Fruit fly (Drosophila melanogaster) whole organism, wandering third instar larva: ENCODE results near the gene ninaG.

Experiments used
- Abd-B ChIP-seq: fragments of >200 bp; optimal IDR thresholded peaks from 2 replicates; lab custom pipeline; 2017; ENCODE audit warnings: missing biosample characterization, missing genetic modification characterization
- CG32264 ChIP-seq: fragments of 200-800 bp; sonication (Bioruptor generic); optimal IDR thresholded peaks from 2 replicates; lab custom pipeline; 2016; ENCODE audit warnings: missing biosample characterization, missing genetic modification characterization
- CG9705 ChIP-seq: fragments of 200-800 bp; sonication (Bioruptor generic); optimal IDR thresholded peaks from 2 replicates; lab custom pipeline; 2018; ENCODE audit warnings: missing biosample characterization, mild to moderate bottlenecking, missing genetic modification characterization
- CrebA ChIP-seq: fragments of 200-800 bp; sonication (Bioruptor generic); optimal IDR thresholded peaks from 2 replicates; lab custom pipeline; 2016; ENCODE audit warnings: missing biosample characterization, mild to moderate bottlenecking, missing genetic modification characterization, borderline replicate concordance
- Dfd ChIP-seq: fragments of >200 bp; optimal IDR thresholded peaks from 2 replicates; lab custom pipeline; 2017; ENCODE audit warnings: missing biosample characterization, missing genetic modification characterization
- Dif ChIP-seq: fragments of 200-275, 200-300 bp; sonication (Bioruptor generic); optimal IDR thresholded peaks from 2 replicates; lab custom pipeline; 2018; ENCODE audit warnings: missing biosample characterization, missing genetic modification characterization; ENCODE audit not compliant: partially characterized antibody
- GATAd ChIP-seq: sonication (Bioruptor generic); optimal IDR thresholded peaks from 2 replicates; lab custom pipeline; 2016; ENCODE audit warnings: missing biosample characterization, missing genetic modification characterization
- HLH106 ChIP-seq: fragments of 200-800 bp; optimal IDR thresholded peaks from 3 replicates; lab custom pipeline; 2019; ENCODE audit warnings: missing biosample characterization, mild to moderate bottlenecking, missing genetic modification characterization, moderate library complexity
- Hnf4 ChIP-seq: fragments of 200-800 bp; sonication (Bioruptor generic); optimal IDR thresholded peaks from 2 replicates; lab custom pipeline; 2016; ENCODE audit warnings: missing biosample characterization, mild to moderate bottlenecking, missing genetic modification characterization
- Hr78 ChIP-seq: fragments of >200 bp; optimal IDR thresholded peaks from 2 replicates; lab custom pipeline; 2017; ENCODE audit warnings: missing biosample characterization, missing genetic modification characterization
- Hr83 ChIP-seq: fragments of 200-300 bp; sonication (Bioruptor generic); optimal IDR thresholded peaks from 2 replicates; lab custom pipeline; 2016; ENCODE audit warnings: missing biosample characterization, mild to moderate bottlenecking, missing genetic modification characterization, moderate library complexity; ENCODE audit not compliant: poor library complexity, severe bottlenecking
- Jra ChIP-seq: sonication (Bioruptor generic); optimal IDR thresholded peaks from 2 replicates; lab custom pipeline; 2016; ENCODE audit warnings: missing biosample characterization, missing genetic modification characterization
- Mio ChIP-seq: sonication (Bioruptor generic); optimal IDR thresholded peaks from 2 replicates; lab custom pipeline; 2016; ENCODE audit warnings: missing biosample characterization, missing genetic modification characterization
- Myc ChIP-seq: fragments of >200 bp; optimal IDR thresholded peaks from 2 replicates; lab custom pipeline; 2017
- N ChIP-seq: fragments of >200 bp; optimal IDR thresholded peaks from 2 replicates; lab custom pipeline; 2018; ENCODE audit warnings: missing biosample characterization, missing external identifiers, missing genetic modification characterization
- OdsH ChIP-seq: fragments of 200-800 bp; sonication (Bioruptor generic); optimal IDR thresholded peaks from 2 replicates; lab custom pipeline; 2016; ENCODE audit warnings: missing biosample characterization, mild to moderate bottlenecking, missing genetic modification characterization
- Rel ChIP-seq, 2 experiments: fragments of 200-800 bp; sonication (Bioruptor generic) in 1 of 2; optimal IDR thresholded peaks; 2 replicates in 1 of 2; 3 replicates in 1 of 2; lab custom pipeline; 2016 to 2019; ENCODE audit warnings: mild to moderate bottlenecking in 2 of 2, missing biosample characterization in 2 of 2, missing genetic modification characterization in 2 of 2, moderate library complexity in 1 of 2
- Sp1 ChIP-seq: fragments of 200-800 bp; sonication (Bioruptor generic); optimal IDR thresholded peaks from 3 replicates; lab custom pipeline; 2019; ENCODE audit warnings: missing biosample characterization, mild to moderate bottlenecking, missing genetic modification characterization, moderate library complexity
- Vsx2 ChIP-seq: fragments of 200-300, 225-300 bp; sonication (Bioruptor generic); optimal IDR thresholded peaks from 2 replicates; lab custom pipeline; 2018; ENCODE audit warnings: missing biosample characterization, missing genetic modification characterization; ENCODE audit not compliant: partially characterized antibody
- br ChIP-seq: fragments of 200-800 bp; sonication (Bioruptor generic); optimal IDR thresholded peaks from 2 replicates; lab custom pipeline; 2016; ENCODE audit warnings: missing biosample characterization, missing genetic modification characterization
- brk ChIP-seq: fragments of 200-800 bp; sonication (Bioruptor generic); optimal IDR thresholded peaks from 2 replicates; lab custom pipeline; 2016; ENCODE audit warnings: missing biosample characterization, mild to moderate bottlenecking, missing genetic modification characterization
- dl ChIP-seq, 2 experiments: fragments of 175-275, 200-275 bp in 1 of 2; fragments of 200-275 bp in 1 of 2; sonication (Bioruptor generic); optimal IDR thresholded peaks; lab custom pipeline; 2018; ENCODE audit warnings: mild to moderate bottlenecking in 2 of 2, missing biosample characterization in 2 of 2, missing genetic modification characterization in 2 of 2, moderate library complexity in 2 of 2; ENCODE audit not compliant: partially characterized antibody in 2 of 2, insufficient read depth in 1 of 2
- dmrt93B ChIP-seq: fragments of 200-800 bp; sonication (Bioruptor generic); optimal IDR thresholded peaks from 2 replicates; lab custom pipeline; 2018; ENCODE audit warnings: missing biosample characterization, mild to moderate bottlenecking, missing genetic modification characterization
- dsf ChIP-seq: sonication (Bioruptor generic); optimal IDR thresholded peaks from 2 replicates; lab custom pipeline; 2016; ENCODE audit warnings: missing biosample characterization, missing genetic modification characterization, borderline replicate concordance
- ey ChIP-seq: fragments of 200-800 bp; sonication (Bioruptor generic); optimal IDR thresholded peaks from 2 replicates; lab custom pipeline; 2016; ENCODE audit warnings: missing biosample characterization, missing genetic modification characterization
- foxo ChIP-seq, 2 experiments: fragments of 200-800 bp; sonication (Bioruptor generic); optimal IDR thresholded peaks; 2 replicates in 1 of 2; 3 replicates in 1 of 2; lab custom pipeline; 2016 to 2017; ENCODE audit warnings: missing biosample characterization in 2 of 2, missing genetic modification characterization in 2 of 2
- fru ChIP-seq: fragments of 200-800 bp; sonication (Bioruptor generic); optimal IDR thresholded peaks from 3 replicates; lab custom pipeline; 2016; ENCODE audit warnings: missing biosample characterization, mild to moderate bottlenecking, missing genetic modification characterization
- h ChIP-seq: fragments of 200-800 bp; sonication (Bioruptor generic); optimal IDR thresholded peaks from 3 replicates; lab custom pipeline; 2016; ENCODE audit warnings: missing biosample characterization, mild to moderate bottlenecking, missing genetic modification characterization
- jim ChIP-seq: fragments of 175-275, 200-325 bp; sonication (Bioruptor generic); optimal IDR thresholded peaks from 2 replicates; lab custom pipeline; 2016; ENCODE audit warnings: missing biosample characterization, mild to moderate bottlenecking, missing genetic modification characterization
- lola ChIP-seq: fragments of >200 bp; optimal IDR thresholded peaks from 2 replicates; lab custom pipeline; 2017; ENCODE audit warnings: missing biosample characterization, missing genetic modification characterization
- pan ChIP-seq: fragments of >200 bp; optimal IDR thresholded peaks from 2 replicates; lab custom pipeline; 2017
- psq ChIP-seq: fragments of 200-800 bp; sonication (Bioruptor generic); optimal IDR thresholded peaks from 3 replicates; lab custom pipeline; 2017; ENCODE audit warnings: missing biosample characterization, mild to moderate bottlenecking, missing genetic modification characterization, moderate library complexity
- rgr ChIP-seq: fragments of 200-800 bp; sonication (Bioruptor generic); optimal IDR thresholded peaks from 3 replicates; lab custom pipeline; 2016; ENCODE audit warnings: missing biosample characterization, mild to moderate bottlenecking, missing genetic modification characterization
- sage ChIP-seq: fragments of 200-800 bp; sonication (Bioruptor generic); optimal IDR thresholded peaks from 2 replicates; lab custom pipeline; 2016; ENCODE audit warnings: missing biosample characterization, mild to moderate bottlenecking, missing genetic modification characterization
- sv ChIP-seq: fragments of 200-800 bp; sonication (Bioruptor generic); optimal IDR thresholded peaks from 3 replicates; lab custom pipeline; 2016; ENCODE audit warnings: missing biosample characterization, missing genetic modification characterization
- tai ChIP-seq: sonication (Bioruptor generic); optimal IDR thresholded peaks from 2 replicates; lab custom pipeline; 2016; ENCODE audit warnings: missing biosample characterization, missing genetic modification characterization
- usp ChIP-seq: fragments of >200 bp; optimal IDR thresholded peaks from 2 replicates; lab custom pipeline; 2017; ENCODE audit warnings: missing biosample characterization, missing genetic modification characterization
- woc ChIP-seq: sonication (Bioruptor generic); optimal IDR thresholded peaks from 2 replicates; lab custom pipeline; 2016; ENCODE audit warnings: missing biosample characterization, mild to moderate bottlenecking, missing genetic modification characterization

ninaG gene

dm6 chr3R:11441038-11441437 lies 19.5 kb upstream of the ninaG start:
- TF ChIP-seq Dfd = peak; percentile 93
- no peak for TF ChIP-seq Myc (lab: Kevin White, UChicago)

- TF ChIP-seq Hr78 (GFP tag; lab: Kevin White, UChicago) (no peak), HLH106 (tag; lab: Kevin White, UChicago) (no peak), lola (GFP tag; lab: Kevin White, UChicago) (no peak), Dif (GFP tag; lab: Kevin White, UChicago) (no peak), Hnf4 (GFP tag; lab: Kevin White, UChicago) (no peak), brk (GFP tag; lab: Kevin White, UChicago) (no peak), Abd-B (GFP tag; lab: Kevin White, UChicago) (no peak), Dfd (no peak), foxo (GFP tag; optimal IDR thresholded peaks at IDR 0.05; lab: Kevin White, UChicago) (no peak), CG32264 (GFP tag; lab: Kevin White, UChicago) (no peak), fru (no peak), usp (GFP tag; lab: Kevin White, UChicago) (no peak)
Observed at dm6 chr3R:11437528-11437927, 16.0 kb upstream of the ninaG start, which contains the start of gene CG17230. TSS of gene CG17230 (plus strand) at chr3R:11437785.

- TF ChIP-seq tai = no peak
- TF ChIP-seq Hr83 (GFP tag; lab: Kevin White, UChicago) = no peak
- no peak for TF ChIP-seq rgr (GFP tag; lab: Kevin White, UChicago)
- no peak for TF ChIP-seq Dif (GFP tag; lab: Kevin White, UChicago)
- TF ChIP-seq h = peak; percentile 38
- peak; percentile 7 for TF ChIP-seq CG32264 (GFP tag; lab: Kevin White, UChicago)
- no peak for TF ChIP-seq dmrt93B
- TF ChIP-seq lola (GFP tag; lab: Kevin White, UChicago) = no peak
- peak; percentile 17 for TF ChIP-seq psq (GFP tag; lab: Kevin White, UChicago)
- no peak for TF ChIP-seq OdsH
- peak; percentile 11 for TF ChIP-seq sv
- TF ChIP-seq GATAd (GFP tag; lab: Kevin White, UChicago) = no peak
- no peak for TF ChIP-seq br
- TF ChIP-seq CrebA = no peak
- TF ChIP-seq ey (GFP tag; lab: Kevin White, UChicago) = peak; percentile 59
- TF ChIP-seq foxo (GFP tag; optimal IDR thresholded peaks at IDR 0.05; lab: Kevin White, UChicago) = peak in 1 of 2 experiments; percentile 47
- no peak for TF ChIP-seq pan (lab: Kevin White, UChicago)
- no peak for TF ChIP-seq Hnf4 (GFP tag; lab: Kevin White, UChicago)
- TF ChIP-seq sage (GFP tag; lab: Kevin White, UChicago) = no peak
- TF ChIP-seq brk (GFP tag; lab: Kevin White, UChicago) = no peak
- peak; percentile 19 for TF ChIP-seq Myc (lab: Kevin White, UChicago)
- TF ChIP-seq HLH106 (tag; lab: Kevin White, UChicago) = peak; percentile 31
- no peak for TF ChIP-seq N (GFP tag; lab: Kevin White, UChicago)
- no peak for TF ChIP-seq jim (GFP tag; lab: Kevin White, UChicago)
- no peak for TF ChIP-seq Mio
- no peak for TF ChIP-seq dl (GFP tag; optimal IDR thresholded peaks at IDR 0.05; lab: Kevin White, UChicago; ENCODE audit: insufficient read depth in 1 of 2, partially characterized antibody in 2 of 2)
- TF ChIP-seq Vsx2 (GFP tag; lab: Kevin White, UChicago) = no peak
- no peak for TF ChIP-seq dsf (GFP tag; lab: Kevin White, UChicago)
- TF ChIP-seq Dfd = no peak
- TF ChIP-seq Jra (GFP tag; lab: Kevin White, UChicago) = no peak
- no peak for TF ChIP-seq usp (GFP tag; lab: Kevin White, UChicago)
- TF ChIP-seq fru = no peak
- TF ChIP-seq Rel (GFP tag; optimal IDR thresholded peaks at IDR 0.05; lab: Kevin White, UChicago) = no peak
- peak; percentile 92 for TF ChIP-seq Rel (tag; optimal IDR thresholded peaks at IDR 0.05; lab: Kevin White, UChicago)
- peak; percentile 13 for TF ChIP-seq Sp1 (GFP tag; lab: Kevin White, UChicago)
- TF ChIP-seq Hr78 (GFP tag; lab: Kevin White, UChicago) = no peak
- peak; percentile 60 for TF ChIP-seq CG9705 (GFP tag; lab: Kevin White, UChicago)
- TF ChIP-seq woc (GFP tag; lab: Kevin White, UChicago) = no peak
- no peak for TF ChIP-seq Abd-B (GFP tag; lab: Kevin White, UChicago)
Observed at dm6 chr3R:11435537-11436234, 14.2 kb upstream of the ninaG start, which contains the start of the genes Exd2 and CG5281. TSS of gene Exd2 (minus strand) at chr3R:11435703. TSS of gene CG5281 (plus strand) at chr3R:11435850.
